Worm (Caenorhabditis elegans) whole organism, late embryonic: ENCODE measurements around the gene wht-8.

ENCODE experiments used
- C08G9.2 ChIP-seq: sonication (generic microtip); optimal IDR thresholded peaks from 2 replicates; lab custom pipeline; 2016; ENCODE audit warnings: mild to moderate bottlenecking, missing genetic modification characterization, moderate library complexity, missing compliant biosample characterization
- C38D4.7 ChIP-seq: fragments of 200-800 bp; sonication (Bioruptor generic); optimal IDR thresholded peaks from 2 replicates; lab custom pipeline; 2018; ENCODE audit warnings: mild to moderate bottlenecking, missing genetic modification characterization, moderate library complexity, missing compliant biosample characterization
- F13H6.1 ChIP-seq: sonication (generic microtip); optimal IDR thresholded peaks from 2 replicates; lab custom pipeline; 2016; ENCODE audit warnings: missing genetic modification characterization, missing compliant biosample characterization
- K09A11.1 ChIP-seq: sonication (generic microtip); optimal IDR thresholded peaks from 2 replicates; lab custom pipeline; 2017; ENCODE audit warnings: antibody characterized with exemption, mild to moderate bottlenecking, missing genetic modification characterization, missing compliant biosample characterization; ENCODE audit not compliant: insufficient read depth
- ceh-2 ChIP-seq: sonication (generic microtip); optimal IDR thresholded peaks from 2 replicates; lab custom pipeline; 2016; ENCODE audit warnings: missing genotype, missing genetic modification characterization, missing compliant biosample characterization
- ceh-24 ChIP-seq: sonication (generic microtip); optimal IDR thresholded peaks from 2 replicates; lab custom pipeline; 2016; ENCODE audit warnings: mild to moderate bottlenecking, missing genetic modification characterization, missing compliant biosample characterization
- ceh-31 ChIP-seq: sonication (generic microtip); optimal IDR thresholded peaks from 2 replicates; lab custom pipeline; 2016; ENCODE audit warnings: missing genetic modification characterization, missing compliant biosample characterization
- ceh-45 ChIP-seq: fragments of 200-800 bp; sonication (Bioruptor generic); IDR thresholded peaks from 2 replicates; pipeline ENCODE4 v1.3.6; 2022; ENCODE audit warnings: missing genetic modification reagents, missing genetic modification characterization, missing compliant biosample characterization
- ceh-6 ChIP-seq: fragments of 200-800 bp; sonication (Bioruptor generic); optimal IDR thresholded peaks from 2 replicates; lab custom pipeline; 2018; ENCODE audit warnings: mild to moderate bottlenecking, missing genetic modification characterization, missing compliant biosample characterization
- ceh-9 ChIP-seq: sonication (generic microtip); optimal IDR thresholded peaks from 2 replicates; lab custom pipeline; 2016; ENCODE audit warnings: mild to moderate bottlenecking, missing genetic modification characterization, inconsistent platforms, missing compliant biosample characterization
- dve-1 ChIP-seq: sonication (generic microtip); optimal IDR thresholded peaks from 2 replicates; lab custom pipeline; 2017; ENCODE audit warnings: antibody characterized with exemption, mild to moderate bottlenecking, missing genetic modification characterization, missing compliant biosample characterization
- elt-2 ChIP-seq: sonication (generic microtip); optimal IDR thresholded peaks from 2 replicates; lab custom pipeline; 2016; ENCODE audit warnings: missing genetic modification reagents, missing genetic modification characterization, missing compliant biosample characterization
- ets-4 ChIP-seq: sonication (generic microtip); optimal IDR thresholded peaks from 2 replicates; lab custom pipeline; 2016; ENCODE audit warnings: missing genetic modification characterization, missing compliant biosample characterization
- gmeb-2 ChIP-seq: sonication (generic microtip); optimal IDR thresholded peaks from 2 replicates; lab custom pipeline; 2016; ENCODE audit warnings: missing genetic modification characterization, inconsistent platforms, missing compliant biosample characterization
- hlh-13 ChIP-seq: fragments of 200-800 bp; sonication (Bioruptor generic); optimal IDR thresholded peaks from 2 replicates; lab custom pipeline; 2018; ENCODE audit warnings: mild to moderate bottlenecking, missing genetic modification characterization, missing compliant biosample characterization
- hlh-15 ChIP-seq: sonication (generic microtip); optimal IDR thresholded peaks from 2 replicates; lab custom pipeline; 2016; ENCODE audit warnings: missing genetic modification characterization, missing compliant biosample characterization
- hlh-30 ChIP-seq: sonication (generic microtip); optimal IDR thresholded peaks from 2 replicates; lab custom pipeline; 2017; ENCODE audit warnings: antibody characterized with exemption, missing genetic modification characterization, missing compliant biosample characterization; ENCODE audit not compliant: insufficient read depth
- hlh-6 ChIP-seq: sonication (generic microtip); optimal IDR thresholded peaks from 2 replicates; lab custom pipeline; 2016; ENCODE audit warnings: missing genotype, missing genetic modification characterization, missing compliant biosample characterization
- hlh-8 ChIP-seq: sonication (generic microtip); optimal IDR thresholded peaks from 2 replicates; lab custom pipeline; 2016; ENCODE audit warnings: missing genotype, missing genetic modification characterization, missing compliant biosample characterization
- lim-6 ChIP-seq: sonication (generic microtip); optimal IDR thresholded peaks from 2 replicates; lab custom pipeline; 2016; ENCODE audit warnings: missing genetic modification characterization, missing compliant biosample characterization
- lin-11 ChIP-seq: fragments of 200-800 bp; sonication (Bioruptor generic); optimal IDR thresholded peaks from 2 replicates; lab custom pipeline; 2018; ENCODE audit warnings: mild to moderate bottlenecking, missing genetic modification characterization, missing compliant biosample characterization
- madf-2 ChIP-seq: sonication (generic microtip); optimal IDR thresholded peaks from 2 replicates; lab custom pipeline; 2017; ENCODE audit warnings: missing genetic modification characterization, missing compliant biosample characterization
- mec-3 ChIP-seq: sonication (generic microtip); optimal IDR thresholded peaks from 2 replicates; lab custom pipeline; 2016; ENCODE audit warnings: borderline replicate concordance, missing genetic modification characterization, missing compliant biosample characterization
- nfya-1 ChIP-seq: sonication (generic microtip); optimal IDR thresholded peaks from 2 replicates; lab custom pipeline; 2017; ENCODE audit warnings: missing genetic modification characterization, mild to moderate bottlenecking, missing compliant biosample characterization, antibody characterized with exemption, moderate library complexity
- pag-3 ChIP-seq: sonication (generic microtip); optimal IDR thresholded peaks from 2 replicates; lab custom pipeline; 2016; ENCODE audit warnings: missing compliant biosample characterization, missing genetic modification characterization, borderline replicate concordance
- pax-1 ChIP-seq: fragments of 150-350 bp; optimal IDR thresholded peaks from 2 replicates; lab custom pipeline; 2014; ENCODE audit warnings: missing biosample characterization, missing genetic modification characterization
- pqm-1 ChIP-seq: sonication (generic microtip); optimal IDR thresholded peaks from 2 replicates; lab custom pipeline; 2016; ENCODE audit warnings: missing genetic modification characterization, missing compliant biosample characterization
- pros-1 ChIP-seq: fragments of 150-350 bp; optimal IDR thresholded peaks from 2 replicates; lab custom pipeline; 2014; ENCODE audit warnings: missing biosample characterization, missing genetic modification reagents, missing genetic modification characterization
- ref-2 ChIP-seq: sonication (generic microtip); optimal IDR thresholded peaks from 2 replicates; lab custom pipeline; 2016; ENCODE audit warnings: missing genetic modification characterization, missing compliant biosample characterization
- rnt-1 ChIP-seq: sonication (generic microtip); optimal IDR thresholded peaks from 2 replicates; lab custom pipeline; 2016; ENCODE audit warnings: missing genetic modification characterization, missing compliant biosample characterization
- sox-2 ChIP-seq: fragments of 200-800 bp; sonication (Bioruptor generic); IDR thresholded peaks from 2 replicates; pipeline ENCODE4 v1.3.6; 2022; ENCODE audit warnings: missing genetic modification reagents, missing genetic modification characterization, missing compliant biosample characterization
- syd-9 ChIP-seq: sonication (generic microtip); optimal IDR thresholded peaks from 2 replicates; lab custom pipeline; 2016; ENCODE audit warnings: mild to moderate bottlenecking, missing genetic modification characterization, moderate library complexity, missing compliant biosample characterization
- tbx-2 ChIP-seq: sonication (generic microtip); optimal IDR thresholded peaks from 2 replicates; lab custom pipeline; 2016; ENCODE audit warnings: missing genetic modification characterization, missing compliant biosample characterization
- tbx-7 ChIP-seq: sonication (generic microtip); optimal IDR thresholded peaks from 2 replicates; lab custom pipeline; 2016; ENCODE audit warnings: missing genotype, missing genetic modification characterization, missing compliant biosample characterization
- unc-3 ChIP-seq, 2 experiments: fragments of 200-800 bp in 1 of 2; sonication (Bioruptor generic) in 1 of 2; sonication (generic microtip) in 1 of 2; conservative IDR thresholded peaks in 1 of 2; optimal IDR thresholded peaks in 1 of 2; 2 replicates each; pipeline versions ENCODE4 v1.3.6 to Lab custom; 2016 to 2022; ENCODE audit warnings: missing compliant biosample characterization in 2 of 2, missing genetic modification characterization in 2 of 2, missing genetic modification reagents in 1 of 2
- unc-42 ChIP-seq: sonication (generic microtip); optimal IDR thresholded peaks from 2 replicates; lab custom pipeline; 2016; ENCODE audit warnings: missing genotype, missing genetic modification characterization, missing compliant biosample characterization
- unc-55 ChIP-seq: sonication (generic microtip); optimal IDR thresholded peaks from 2 replicates; lab custom pipeline; 2017; ENCODE audit warnings: missing biosample characterization, missing genetic modification reagents, missing genetic modification characterization
- unc-86 ChIP-seq: sonication (generic microtip); optimal IDR thresholded peaks from 2 replicates; lab custom pipeline; 2016; ENCODE audit warnings: missing genetic modification characterization, missing compliant biosample characterization
- zip-5 ChIP-seq: sonication (generic microtip); optimal IDR thresholded peaks from 2 replicates; lab custom pipeline; 2016; ENCODE audit warnings: missing genetic modification characterization, missing compliant biosample characterization

The wht-8 gene

DNA sequence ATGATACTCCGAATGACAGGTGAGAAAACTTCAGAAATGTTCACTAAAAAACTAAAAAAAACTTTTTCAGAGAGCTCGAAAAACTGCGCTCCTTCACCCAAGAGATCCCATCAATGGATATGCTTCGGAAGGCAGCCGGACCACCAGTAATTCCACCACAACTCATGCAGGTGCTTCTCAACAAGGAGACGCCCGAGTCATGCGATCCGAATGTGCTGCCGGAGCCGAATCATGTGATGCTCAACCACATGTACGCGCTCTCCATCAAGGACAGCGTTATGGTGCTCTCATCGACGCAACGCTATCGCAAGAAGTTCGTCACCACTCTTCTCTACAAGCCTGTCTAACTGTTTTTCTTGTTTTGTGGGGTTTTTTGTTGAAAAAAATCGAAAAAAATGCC lies 19.1 kb downstream of the wht-8 start:
- TF ChIP-seq lim-6 (tag; lab: Kevin White, UChicago) = no peak
- peak; percentile 21 for TF ChIP-seq hlh-30 (tag; lab: Kevin White, UChicago)

DNA sequence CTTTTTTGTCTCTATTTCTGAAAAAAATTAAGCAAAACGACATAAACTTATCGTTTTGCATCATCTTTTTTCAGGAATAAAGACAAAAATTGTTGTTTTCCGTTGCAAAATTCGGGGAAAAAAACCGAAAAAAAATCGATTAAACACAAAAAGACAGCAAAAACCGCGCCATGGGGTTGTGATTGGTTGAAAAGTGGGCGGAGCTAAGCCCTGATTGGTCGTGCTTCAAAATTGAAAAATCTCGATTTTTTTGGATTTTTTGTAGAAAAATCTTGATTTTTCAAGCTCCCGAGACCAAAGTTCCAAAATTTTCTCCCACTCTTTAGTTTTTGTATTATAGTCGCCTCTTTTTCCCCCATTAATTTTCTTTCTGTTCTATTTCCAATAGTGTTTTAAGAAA lies 19.7 kb downstream of the wht-8 start:
- no peak for TF ChIP-seq lim-6 (tag; lab: Kevin White, UChicago)
- no peak for TF ChIP-seq unc-3 (GFP tag; conservative IDR thresholded peaks at IDR 0.05; lab: Robert Waterston, UW)
- TF ChIP-seq unc-3 (tag; optimal IDR thresholded peaks at IDR 0.05; lab: Kevin White, UChicago) = no peak
- TF ChIP-seq nfya-1 = peak; percentile 82
- no peak for TF ChIP-seq pqm-1 (tag; lab: Kevin White, UChicago)
- TF ChIP-seq ets-4 = no peak
- no peak for TF ChIP-seq ceh-31
- TF ChIP-seq, all 69 proteins: peak for 1

DNA sequence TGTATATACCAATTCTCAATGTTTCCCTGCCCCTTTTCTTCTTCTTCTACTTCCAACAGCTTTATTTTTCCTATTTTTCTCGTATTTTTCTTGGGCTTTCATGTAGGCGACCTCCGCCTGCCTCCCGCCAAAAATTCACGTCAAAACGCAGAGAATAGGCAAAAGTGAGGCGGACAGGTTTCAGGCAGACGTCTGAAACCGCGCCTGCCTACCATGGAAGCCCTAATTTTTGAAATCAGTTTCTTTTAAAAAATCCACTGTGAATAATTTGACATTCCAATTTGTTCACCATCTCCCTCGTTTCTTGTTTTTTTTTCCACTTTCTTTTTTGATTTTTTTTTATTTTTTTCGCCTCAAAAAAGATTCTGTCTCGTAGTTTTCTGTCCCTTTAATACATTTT lies 20.2 kb downstream of the wht-8 start:
- TF ChIP-seq pros-1 (tag; lab: Kevin White, UChicago) (no peak), syd-9 (tag; lab: Kevin White, UChicago) (no peak), C08G9.2 (no peak), gmeb-2 (tag; lab: Kevin White, UChicago) (no peak), unc-3 (GFP tag; conservative IDR thresholded peaks at IDR 0.05; lab: Robert Waterston, UW) (no peak), unc-3 (tag; optimal IDR thresholded peaks at IDR 0.05; lab: Kevin White, UChicago) (no peak), lim-6 (tag; lab: Kevin White, UChicago) (no peak), tbx-2 (tag; lab: Kevin White, UChicago) (no peak), hlh-13 (GFP tag; lab: Kevin White, UChicago) (no peak), ceh-31 (no peak), hlh-8 (no peak), unc-55 (GFP tag; lab: Kevin White, UChicago) (no peak), K09A11.1 (tag; lab: Kevin White, UChicago) (no peak)

DNA sequence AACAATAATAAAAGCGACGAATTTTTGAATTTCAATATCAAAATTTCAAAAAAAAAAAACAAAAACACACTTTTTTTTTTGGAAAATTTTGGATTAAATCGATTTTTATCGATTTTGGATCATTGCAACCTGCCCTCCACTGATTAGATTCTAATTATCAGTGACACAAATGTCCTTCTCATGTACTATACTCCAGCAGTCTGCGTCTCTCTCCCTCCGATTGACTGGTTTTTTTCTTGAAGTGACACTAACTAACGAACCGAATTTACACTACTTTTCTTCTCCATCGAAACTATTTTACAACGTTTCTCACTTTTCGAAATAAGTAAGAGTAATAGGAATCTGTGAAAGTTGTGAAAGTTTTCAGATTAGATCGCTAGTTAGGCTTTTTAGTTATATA lies 22.2 kb downstream of the wht-8 start:
- peak; percentile 51 for TF ChIP-seq elt-2
- TF ChIP-seq ceh-2 (tag; lab: Kevin White, UChicago) = no peak
- no peak for TF ChIP-seq ceh-6

DNA sequence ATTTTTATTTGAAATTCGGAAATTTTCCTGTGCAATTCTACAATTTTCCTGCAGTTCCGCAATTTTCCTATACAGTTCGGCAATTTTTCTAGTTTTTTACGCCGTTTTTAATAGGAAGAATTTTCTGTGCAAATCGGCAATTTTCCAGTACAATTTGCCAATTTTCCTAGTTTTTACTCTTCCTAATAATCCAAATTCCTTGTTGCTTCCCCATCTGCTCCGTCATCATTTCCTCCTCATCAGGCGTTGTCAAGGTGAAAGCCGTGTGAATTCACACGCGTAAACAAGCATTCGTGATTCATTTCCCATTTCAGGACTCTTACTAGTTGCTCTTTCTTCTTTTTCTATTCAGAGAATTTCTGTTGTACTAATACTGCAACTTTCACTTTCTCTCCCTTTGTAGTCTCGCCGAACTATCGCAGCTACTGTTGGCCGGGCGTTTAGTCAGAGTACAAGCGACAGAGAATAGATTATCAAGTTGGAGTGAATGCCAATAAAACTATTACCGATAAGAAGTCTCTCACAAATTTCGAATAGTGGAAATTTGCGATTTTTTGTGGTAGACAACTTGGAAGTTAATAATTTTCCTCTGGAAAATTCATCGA lies 23.1 kb downstream of the wht-8 start:
- no peak for TF ChIP-seq hlh-6 (tag; lab: Kevin White, UChicago)
- no peak for TF ChIP-seq madf-2 (tag; lab: Kevin White, UChicago)

DNA sequence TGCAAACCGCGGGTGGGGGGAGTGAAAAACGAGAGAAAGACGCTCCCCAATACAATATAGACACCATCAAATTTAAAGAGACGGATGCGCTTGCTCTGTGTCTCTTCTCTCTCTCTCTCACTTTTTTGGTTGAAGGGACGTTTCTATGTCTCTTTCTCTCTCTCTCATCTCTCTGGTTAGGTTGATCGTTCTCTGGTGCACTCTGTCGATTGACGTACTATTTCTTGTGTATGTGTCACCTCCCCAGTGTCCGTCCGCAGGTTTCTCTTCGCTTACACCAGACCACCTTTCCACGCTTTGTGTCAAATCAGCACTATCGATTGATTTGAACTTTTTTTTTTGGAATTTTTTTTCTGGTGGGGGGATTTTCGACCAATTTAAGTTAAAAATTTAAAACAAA lies 24.8 kb downstream of the wht-8 start:
- TF ChIP-seq unc-3 (GFP tag; conservative IDR thresholded peaks at IDR 0.05; lab: Robert Waterston, UW) (no peak), unc-3 (tag; optimal IDR thresholded peaks at IDR 0.05; lab: Kevin White, UChicago) (no peak), pqm-1 (tag; lab: Kevin White, UChicago) (no peak), lin-11 (no peak), ceh-2 (tag; lab: Kevin White, UChicago) (no peak), sox-2 (GFP tag; lab: Robert Waterston, UW) (no peak), unc-55 (GFP tag; lab: Kevin White, UChicago) (peak; percentile 81), C38D4.7 (no peak), F13H6.1 (tag; lab: Kevin White, UChicago) (no peak), hlh-13 (GFP tag; lab: Kevin White, UChicago) (no peak), pax-1 (peak; percentile 38), hlh-15 (no peak), ceh-45 (GFP tag; lab: Robert Waterston, UW) (no peak), lim-6 (tag; lab: Kevin White, UChicago) (no peak), ceh-24 (tag; lab: Kevin White, UChicago) (no peak), unc-86 (tag; lab: Kevin White, UChicago) (no peak), ceh-9 (tag; lab: Kevin White, UChicago) (no peak), madf-2 (tag; lab: Kevin White, UChicago) (peak; percentile 14), tbx-2 (tag; lab: Kevin White, UChicago) (peak; percentile 56), rnt-1 (tag; lab: Kevin White, UChicago) (peak; percentile 60), dve-1 (tag; lab: Kevin White, UChicago) (peak; percentile 61), tbx-7 (tag; lab: Kevin White, UChicago) (no peak), gmeb-2 (tag; lab: Kevin White, UChicago) (no peak), mec-3 (tag; lab: Kevin White, UChicago) (no peak), unc-42 (tag; lab: Kevin White, UChicago) (peak; percentile 27), hlh-8 (peak; percentile 14), pag-3 (tag; lab: Kevin White, UChicago) (no peak), zip-5 (tag; lab: Kevin White, UChicago) (no peak), ref-2 (tag; lab: Kevin White, UChicago) (no peak)
